Worm (Caenorhabditis elegans) whole organism, L4 larva: ENCODE data around the gene cpg-2.

Experiments used
- R02D3.7 ChIP-seq: fragments of 150-350 bp; sonication (generic microtip); optimal IDR thresholded peaks from 3 replicates; lab custom pipeline; 2014; ENCODE audit warnings: missing biosample characterization, missing genetic modification characterization
- ceh-44 ChIP-seq: fragments of 200-800 bp; sonication (Bioruptor generic); IDR thresholded peaks from 2 replicates; pipeline ENCODE4 v1.3.6; 2022; ENCODE audit warnings: missing genetic modification reagents, missing genetic modification characterization, missing compliant biosample characterization
- dmd-6 ChIP-seq: fragments of 200-800 bp; sonication (Bioruptor generic); IDR thresholded peaks from 2 replicates; pipeline ENCODE4 v1.3.6; 2022; ENCODE audit warnings: missing genetic modification reagents, missing genetic modification characterization, missing compliant biosample characterization
- duxl-1 ChIP-seq: sonication (generic microtip); optimal IDR thresholded peaks from 2 replicates; lab custom pipeline; 2016; ENCODE audit warnings: mild to moderate bottlenecking, missing genetic modification characterization, moderate library complexity, missing compliant biosample characterization; ENCODE audit not compliant: poor library complexity
- egl-43 ChIP-seq: fragments of 200-800 bp; sonication (Bioruptor generic); IDR thresholded peaks from 2 replicates; pipeline ENCODE4 v1.3.6; 2022; ENCODE audit warnings: missing genetic modification reagents, missing genetic modification characterization, missing compliant biosample characterization
- hmg-1.1 ChIP-seq: fragments of 200-800 bp; sonication (Bioruptor generic); IDR thresholded peaks from 2 replicates; pipeline ENCODE4 v1.3.6; 2022; ENCODE audit warnings: missing genetic modification reagents, missing genetic modification characterization, missing compliant biosample characterization
- lim-7 ChIP-seq: fragments of 200-800 bp; sonication (Bioruptor generic); IDR thresholded peaks from 2 replicates; pipeline ENCODE4 v1.3.6; 2022; ENCODE audit warnings: missing genetic modification characterization, missing compliant biosample characterization
- lin-39 ChIP-seq: fragments of 150-350 bp; optimal IDR thresholded peaks from 2 replicates; lab custom pipeline; 2014; ENCODE audit warnings: missing biosample characterization, missing genetic modification reagents, missing genetic modification characterization
- madf-5 ChIP-seq, 2 experiments: fragments of 200-800 bp; sonication (Bioruptor generic); IDR thresholded peaks; 2 replicates each; pipeline ENCODE4 v1.3.6; 2022; ENCODE audit warnings: missing compliant biosample characterization in 2 of 2, missing genetic modification characterization in 2 of 2
- mdl-1 ChIP-seq, 2 experiments: fragments of 150-350 bp in 1 of 2; sonication (generic microtip) in 1 of 2; optimal IDR thresholded peaks; 2 replicates each; lab custom pipeline; 2014 to 2017; ENCODE audit warnings: missing biosample characterization in 2 of 2, missing genetic modification characterization in 2 of 2
- mdt-29 ChIP-seq: fragments of 200-800 bp; sonication (Bioruptor generic); IDR thresholded peaks from 2 replicates; pipeline ENCODE4 v1.3.6; 2022; ENCODE audit warnings: missing genetic modification reagents, missing genetic modification characterization, missing compliant biosample characterization
- mxl-2 ChIP-seq: fragments of 200-800 bp; sonication (Bioruptor generic); conservative IDR thresholded peaks from 2 replicates; pipeline ENCODE4 v1.3.6; 2022; ENCODE audit warnings: missing genetic modification reagents, missing genetic modification characterization, missing compliant biosample characterization
- mxl-3 ChIP-seq: fragments of 200-800 bp; sonication (Bioruptor generic); optimal IDR thresholded peaks from 2 replicates; lab custom pipeline; 2018; ENCODE audit warnings: mild to moderate bottlenecking, missing genetic modification characterization, missing compliant biosample characterization
- nhr-111 ChIP-seq: fragments of 200-800 bp; sonication (Bioruptor generic); optimal IDR thresholded peaks from 2 replicates; lab custom pipeline; 2018; ENCODE audit warnings: mild to moderate bottlenecking, missing genetic modification characterization, missing compliant biosample characterization
- skn-1 ChIP-seq: fragments of 150-350 bp; optimal IDR thresholded peaks from 2 replicates; lab custom pipeline; 2014; ENCODE audit warnings: missing biosample characterization, missing genetic modification characterization
- tag-97 ChIP-seq: fragments of 200-800 bp; sonication (Bioruptor generic); IDR thresholded peaks from 2 replicates; pipeline ENCODE4 v1.3.6; 2022; ENCODE audit warnings: missing genetic modification characterization, missing compliant biosample characterization
- tra-1 ChIP-seq: fragments of 200-800 bp; sonication (Bioruptor generic); IDR thresholded peaks from 2 replicates; pipeline ENCODE4 v1.3.6; 2022; ENCODE audit warnings: missing genetic modification reagents, missing genetic modification characterization, missing compliant biosample characterization
- unc-130 ChIP-seq: sonication (generic microtip); optimal IDR thresholded peaks from 2 replicates; lab custom pipeline; 2016; ENCODE audit warnings: missing genetic modification reagents, missing genetic modification characterization, missing compliant biosample characterization
- zfp-2 ChIP-seq: sonication (generic microtip); optimal IDR thresholded peaks from 2 replicates; lab custom pipeline; 2016; ENCODE audit warnings: mild to moderate bottlenecking, missing genetic modification characterization, missing compliant biosample characterization
- ztf-7 ChIP-seq: fragments of 150-350 bp; optimal IDR thresholded peaks from 2 replicates; lab custom pipeline; 2014; ENCODE audit warnings: missing biosample characterization, missing genetic modification characterization

The cpg-2 gene

ce11 chrIII:7056241-7056640 lies 47.5 kb downstream of the cpg-2 start, which contains the start of gene R01H2.2:
R01H2.2 (plus strand) TSS chrIII:7056541.
- TF ChIP-seq R02D3.7: no peak
- TF ChIP-seq mdl-1 (tag; optimal IDR thresholded peaks at IDR 0.05; lab: Kevin White, UChicago): no peak
- TF ChIP-seq lin-39 (tag; lab: Kevin White, UChicago): no peak
- TF ChIP-seq dmd-6 (GFP tag; lab: Robert Waterston, UW): no peak
- TF ChIP-seq egl-43: no peak
- no peak for TF ChIP-seq duxl-1 (tag; lab: Kevin White, UChicago)
- no peak for TF ChIP-seq skn-1
- no peak for TF ChIP-seq madf-5 (GFP tag; IDR thresholded peaks at IDR 0.05; lab: Robert Waterston, UW)
- TF ChIP-seq ztf-7 (tag; lab: Kevin White, UChicago): no peak
- TF ChIP-seq ceh-44 (GFP tag; lab: Robert Waterston, UW): no peak
- no peak for TF ChIP-seq tag-97 (GFP tag; lab: Robert Waterston, UW)
- no peak for TF ChIP-seq unc-130 (GFP tag; lab: Kevin White, UChicago)
- TF ChIP-seq zfp-2 (tag; lab: Kevin White, UChicago): no peak
- no peak for TF ChIP-seq lim-7 (GFP tag; lab: Robert Waterston, UW)
- TF ChIP-seq tra-1 (GFP tag; lab: Robert Waterston, UW): no peak
- TF ChIP-seq nhr-111 (GFP tag; lab: Kevin White, UChicago): no peak
- no peak for TF ChIP-seq hmg-1.1 (GFP tag; lab: Robert Waterston, UW)
- TF ChIP-seq mxl-3: no peak
- TF ChIP-seq mdt-29 (GFP tag; lab: Robert Waterston, UW): no peak
- TF ChIP-seq mxl-2 (GFP tag; lab: Robert Waterston, UW): no peak
